Worm (Caenorhabditis elegans) whole organism, early embryonic: ENCODE measurements around the gene lgc-15.

Experiments
- B0310.2 ChIP-seq: sonication (generic microtip); optimal IDR thresholded peaks from 2 replicates; lab custom pipeline; 2016; ENCODE audit warnings: mild to moderate bottlenecking, missing genetic modification characterization, missing compliant biosample characterization
- F13C5.2 ChIP-seq: sonication (generic microtip); optimal IDR thresholded peaks from 2 replicates; lab custom pipeline; 2017; ENCODE audit warnings: mild to moderate bottlenecking, missing genetic modification characterization, inconsistent platforms, missing compliant biosample characterization
- aly-1 ChIP-seq: sonication (generic microtip); optimal IDR thresholded peaks from 2 replicates; lab custom pipeline; 2016; ENCODE audit warnings: missing genetic modification characterization, missing compliant biosample characterization
- ama-1 ChIP-seq: fragments of 150-350 bp; optimal IDR thresholded peaks from 2 replicates; lab custom pipeline; 2014
- ceh-13 ChIP-seq: fragments of 200-800 bp; sonication (Bioruptor generic); optimal IDR thresholded peaks from 2 replicates; lab custom pipeline; 2018; ENCODE audit warnings: mild to moderate bottlenecking, missing genetic modification characterization, missing compliant biosample characterization
- ceh-36 ChIP-seq: sonication (generic microtip); optimal IDR thresholded peaks from 2 replicates; lab custom pipeline; 2016; ENCODE audit warnings: missing genetic modification characterization, inconsistent platforms, missing compliant biosample characterization
- ets-7 ChIP-seq: sonication (generic microtip); optimal IDR thresholded peaks from 2 replicates; lab custom pipeline; 2016; ENCODE audit warnings: missing genotype, missing genetic modification characterization, missing compliant biosample characterization
- flt-1 ChIP-seq: fragments of 200-800 bp; sonication (Bioruptor generic); IDR thresholded peaks from 2 replicates; pipeline ENCODE4 v1.3.6; 2022; ENCODE audit warnings: missing genetic modification characterization, missing compliant biosample characterization
- hmbx-1 ChIP-seq: sonication (generic microtip); optimal IDR thresholded peaks from 2 replicates; lab custom pipeline; 2016; ENCODE audit warnings: mild to moderate bottlenecking, missing genetic modification characterization, missing compliant biosample characterization
- hmg-4 ChIP-seq: fragments of 200-800 bp; sonication (Bioruptor generic); optimal IDR thresholded peaks from 2 replicates; lab custom pipeline; 2018; ENCODE audit warnings: mild to moderate bottlenecking, missing genetic modification characterization, missing compliant biosample characterization
- hnd-1 ChIP-seq: sonication (generic microtip); optimal IDR thresholded peaks from 2 replicates; lab custom pipeline; 2016; ENCODE audit warnings: missing genetic modification characterization, missing compliant biosample characterization
- pes-1 ChIP-seq: fragments of 200-800 bp; sonication (Bioruptor generic); IDR thresholded peaks from 2 replicates; pipeline ENCODE4 v1.3.6; 2022; ENCODE audit warnings: missing genetic modification reagents, missing genetic modification characterization, missing compliant biosample characterization
- scrt-1 ChIP-seq: fragments of 200-800 bp; sonication (Bioruptor generic); IDR thresholded peaks from 2 replicates; pipeline ENCODE4 v1.3.6; 2022; ENCODE audit warnings: missing genetic modification characterization, missing compliant biosample characterization
- sea-1 ChIP-seq: fragments of 200-800 bp; sonication (Bioruptor generic); conservative IDR thresholded peaks from 2 replicates; pipeline ENCODE4 v1.3.6; 2022; ENCODE audit warnings: missing genetic modification characterization, missing compliant biosample characterization
- tbx-11 ChIP-seq: fragments of 200-800 bp; sonication (Bioruptor generic); IDR thresholded peaks from 2 replicates; pipeline ENCODE4 v1.3.6; 2022; ENCODE audit warnings: missing genetic modification characterization, missing compliant biosample characterization
- tbx-37 ChIP-seq: fragments of 200-800 bp; sonication (Bioruptor generic); conservative IDR thresholded peaks from 2 replicates; pipeline ENCODE4 v1.3.6; 2022; ENCODE audit warnings: missing genetic modification reagents, missing genetic modification characterization, missing compliant biosample characterization
- tra-4 ChIP-seq: sonication (generic microtip); optimal IDR thresholded peaks from 2 replicates; lab custom pipeline; 2017; ENCODE audit warnings: missing genetic modification characterization, missing compliant biosample characterization

lgc-15 gene

ce11 chrX:12114024-12114423 lies at the start of gene lgc-15:
lgc-15 (plus strand) TSS chrX:12114324.
- TF ChIP-seq tra-4 (tag; lab: Kevin White, UChicago) (no peak), F13C5.2 (no peak), B0310.2 (tag; lab: Kevin White, UChicago) (no peak), sea-1 (GFP tag; lab: Robert Waterston, UW) (no peak), ceh-13 (GFP tag; lab: Kevin White, UChicago) (no peak), ceh-36 (tag; lab: Kevin White, UChicago) (no peak), tbx-37 (GFP tag; lab: Robert Waterston, UW) (no peak), tbx-11 (GFP tag; lab: Robert Waterston, UW) (no peak), hnd-1 (tag; lab: Kevin White, UChicago) (no peak), scrt-1 (GFP tag; lab: Robert Waterston, UW) (no peak), flt-1 (GFP tag; lab: Robert Waterston, UW) (no peak), ets-7 (tag; lab: Kevin White, UChicago) (no peak), hmbx-1 (tag; lab: Kevin White, UChicago) (no peak), ama-1 (lab: Kevin White, UChicago) (no peak), hmg-4 (GFP tag; lab: Kevin White, UChicago) (no peak), aly-1 (tag; lab: Kevin White, UChicago) (no peak)

DNA sequence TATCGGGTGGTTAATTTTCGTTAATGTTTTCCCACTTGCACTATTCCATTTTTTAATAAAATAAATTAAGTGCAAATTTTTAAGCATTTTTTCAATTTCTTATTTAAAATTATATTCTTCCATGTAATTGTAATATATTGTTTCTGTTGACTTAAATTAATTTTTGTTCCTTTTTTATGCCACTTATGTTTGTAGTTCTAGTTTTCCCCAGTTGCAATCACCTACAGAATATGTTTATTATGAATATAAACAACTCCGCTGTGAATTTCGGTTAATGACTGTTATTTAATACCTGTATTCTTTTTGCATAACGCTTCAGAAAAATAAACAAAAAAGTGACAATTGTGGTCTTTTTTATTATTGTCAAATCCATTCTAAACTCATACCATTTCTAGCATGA lies 49.2 kb upstream of the lgc-15 start, which contains the start of gene lgc-23:
Gene lgc-23 (plus strand): TSS at position 301 of the 400 bp plus-strand sequence.
- TF ChIP-seq tbx-37 (GFP tag; lab: Robert Waterston, UW) (no peak), hmbx-1 (tag; lab: Kevin White, UChicago) (no peak), scrt-1 (GFP tag; lab: Robert Waterston, UW) (no peak), ceh-36 (tag; lab: Kevin White, UChicago) (no peak), tra-4 (tag; lab: Kevin White, UChicago) (no peak), aly-1 (tag; lab: Kevin White, UChicago) (no peak), pes-1 (GFP tag; lab: Robert Waterston, UW) (no peak), tbx-11 (GFP tag; lab: Robert Waterston, UW) (no peak), ceh-13 (GFP tag; lab: Kevin White, UChicago) (no peak), hnd-1 (tag; lab: Kevin White, UChicago) (no peak), ets-7 (tag; lab: Kevin White, UChicago) (no peak), flt-1 (GFP tag; lab: Robert Waterston, UW) (no peak), F13C5.2 (no peak), sea-1 (GFP tag; lab: Robert Waterston, UW) (no peak), ama-1 (lab: Kevin White, UChicago) (no peak), hmg-4 (GFP tag; lab: Kevin White, UChicago) (no peak), B0310.2 (tag; lab: Kevin White, UChicago) (no peak)

ce11 chrX:12068250-12068649 lies 45.9 kb upstream of the lgc-15 start, which contains the start of gene lgc-24:
lgc-24 (plus strand) TSS chrX:12068550.
- TF ChIP-seq F13C5.2, result no peak
- no peak for TF ChIP-seq ceh-36 (tag; lab: Kevin White, UChicago)
- TF ChIP-seq ets-7 (tag; lab: Kevin White, UChicago), result no peak
- no peak for TF ChIP-seq tbx-11 (GFP tag; lab: Robert Waterston, UW)
- no peak for TF ChIP-seq aly-1 (tag; lab: Kevin White, UChicago)
- TF ChIP-seq scrt-1 (GFP tag; lab: Robert Waterston, UW), result no peak
- no peak for TF ChIP-seq hmbx-1 (tag; lab: Kevin White, UChicago)
- no peak for TF ChIP-seq pes-1 (GFP tag; lab: Robert Waterston, UW)

- no peak for TF ChIP-seq pes-1 (GFP tag; lab: Robert Waterston, UW)
- TF ChIP-seq scrt-1 (GFP tag; lab: Robert Waterston, UW), result no peak
- TF ChIP-seq aly-1 (tag; lab: Kevin White, UChicago), result no peak
- no peak for TF ChIP-seq F13C5.2
- no peak for TF ChIP-seq ets-7 (tag; lab: Kevin White, UChicago)
- no peak for TF ChIP-seq flt-1 (GFP tag; lab: Robert Waterston, UW)
- TF ChIP-seq tbx-11 (GFP tag; lab: Robert Waterston, UW), result no peak
- TF ChIP-seq sea-1 (GFP tag; lab: Robert Waterston, UW), result no peak
- TF ChIP-seq ceh-13 (GFP tag; lab: Kevin White, UChicago), result no peak
Observed at ce11 chrX:12073764-12074163, 40.4 kb upstream of the lgc-15 start, which contains the start of gene tmem-145. tmem-145 (minus strand) TSS chrX:12073864.

DNA sequence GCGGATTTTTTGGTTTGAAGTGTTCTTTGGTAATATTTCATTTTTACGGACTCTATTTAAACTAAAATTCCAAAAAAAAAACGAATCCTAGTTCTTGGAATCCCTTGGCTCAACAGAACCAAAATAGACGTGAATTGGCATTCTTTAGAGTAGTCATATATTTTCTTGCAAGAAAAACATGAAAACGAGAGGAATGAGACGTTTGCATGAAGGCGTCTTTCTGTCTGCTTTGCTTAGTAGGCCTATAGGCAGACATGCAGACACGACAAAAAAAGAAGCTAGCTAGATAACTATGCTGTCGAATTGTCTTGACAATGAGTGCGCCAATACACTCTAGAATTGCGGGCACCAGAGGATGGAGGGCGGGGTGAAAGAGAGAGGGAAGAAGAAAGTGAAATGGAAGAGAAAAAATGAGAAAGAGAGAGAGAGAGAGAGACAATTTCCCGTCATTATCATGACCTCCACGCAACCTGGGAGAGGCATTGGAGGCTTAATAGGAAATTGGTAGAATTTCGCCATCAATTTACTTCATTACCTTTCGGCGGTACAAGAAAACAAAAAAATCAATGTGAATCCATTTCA lies 33.5 kb upstream of the lgc-15 start:
- no peak for TF ChIP-seq tbx-11 (GFP tag; lab: Robert Waterston, UW)
- no peak for TF ChIP-seq tbx-37 (GFP tag; lab: Robert Waterston, UW)
- no peak for TF ChIP-seq ama-1 (lab: Kevin White, UChicago)
- TF ChIP-seq sea-1 (GFP tag; lab: Robert Waterston, UW), result no peak
- TF ChIP-seq flt-1 (GFP tag; lab: Robert Waterston, UW), result no peak
- no peak for TF ChIP-seq tra-4 (tag; lab: Kevin White, UChicago)

DNA sequence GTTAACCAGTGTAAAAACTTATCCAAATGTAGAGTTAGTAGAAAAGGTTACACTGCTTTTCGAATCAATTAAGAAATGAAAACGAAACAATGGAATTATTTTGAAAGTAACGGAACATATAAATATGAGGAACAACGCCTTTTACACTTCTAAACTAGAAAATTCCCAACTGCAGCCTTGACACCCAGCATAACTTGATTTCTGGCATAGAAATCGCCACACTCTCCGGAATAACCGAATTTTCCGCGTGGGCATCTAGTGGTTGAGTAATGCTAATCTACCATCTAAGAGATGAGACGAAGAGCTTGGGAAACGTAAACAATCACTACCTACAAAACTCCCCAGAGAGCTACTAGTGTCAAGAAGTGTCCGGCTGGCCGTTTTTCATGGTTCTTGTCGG lies 32.9 kb upstream of the lgc-15 start:
- TF ChIP-seq tbx-37 (GFP tag; lab: Robert Waterston, UW) (no peak), F13C5.2 (no peak), sea-1 (GFP tag; lab: Robert Waterston, UW) (no peak), tbx-11 (GFP tag; lab: Robert Waterston, UW) (no peak), scrt-1 (GFP tag; lab: Robert Waterston, UW) (no peak), tra-4 (tag; lab: Kevin White, UChicago) (no peak), hnd-1 (tag; lab: Kevin White, UChicago) (no peak), ceh-13 (GFP tag; lab: Kevin White, UChicago) (no peak), flt-1 (GFP tag; lab: Robert Waterston, UW) (no peak), ets-7 (tag; lab: Kevin White, UChicago) (no peak), aly-1 (tag; lab: Kevin White, UChicago) (no peak), ceh-36 (tag; lab: Kevin White, UChicago) (no peak), B0310.2 (tag; lab: Kevin White, UChicago) (no peak), hmbx-1 (tag; lab: Kevin White, UChicago) (no peak), ama-1 (lab: Kevin White, UChicago) (no peak), hmg-4 (GFP tag; lab: Kevin White, UChicago) (no peak)
